Fruit fly (Drosophila melanogaster) whole organism, prepupa: Measurements from ENCODE around the gene FucT6.

Experiments
- Blimp-1 ChIP-seq: fragments of 200-800 bp; sonication (Bioruptor generic); optimal IDR thresholded peaks from 3 replicates; lab custom pipeline; 2017; ENCODE audit warnings: missing biosample characterization, missing genetic modification characterization, mild to moderate bottlenecking, moderate library complexity, missing genetic modification reagents
- CG10669 ChIP-seq: fragments of 200-800 bp; sonication (Bioruptor generic); optimal IDR thresholded peaks from 3 replicates; lab custom pipeline; 2018; ENCODE audit warnings: missing biosample characterization, mild to moderate bottlenecking, missing genetic modification characterization, moderate library complexity
- CG15336 ChIP-seq: fragments of 200-800 bp; sonication (Bioruptor generic); IDR thresholded peaks from 2 replicates; pipeline ENCODE4 v1.3.6; 2022; ENCODE audit warnings: missing biosample characterization, missing genetic modification characterization
- CG1621 ChIP-seq: fragments of 200-800 bp; sonication (Bioruptor generic); optimal IDR thresholded peaks from 3 replicates; lab custom pipeline; 2018; ENCODE audit warnings: missing biosample characterization, mild to moderate bottlenecking, missing genetic modification characterization
- CG16779 ChIP-seq: fragments of 200-800 bp; sonication (Bioruptor generic); optimal IDR thresholded peaks from 3 replicates; lab custom pipeline; 2017; ENCODE audit warnings: missing biosample characterization, mild to moderate bottlenecking, missing genetic modification characterization
- CG32006 ChIP-seq: fragments of 200-800 bp; sonication (Bioruptor generic); optimal IDR thresholded peaks from 3 replicates; lab custom pipeline; 2017; ENCODE audit warnings: missing biosample characterization, mild to moderate bottlenecking, missing genetic modification characterization
- CG34406 ChIP-seq: fragments of 200-800 bp; sonication (Bioruptor generic); optimal IDR thresholded peaks from 3 replicates; lab custom pipeline; 2016; ENCODE audit warnings: missing biosample characterization, missing genetic modification characterization
- CG3919 ChIP-seq: fragments of 200-800 bp; sonication (Bioruptor generic); optimal IDR thresholded peaks from 3 replicates; lab custom pipeline; 2016; ENCODE audit warnings: missing biosample characterization, missing genetic modification characterization
- CG4318 ChIP-seq: fragments of 200-800 bp; sonication (Bioruptor generic); optimal IDR thresholded peaks from 3 replicates; lab custom pipeline; 2017; ENCODE audit warnings: missing biosample characterization, mild to moderate bottlenecking, missing genetic modification characterization
- CG6163 ChIP-seq: fragments of 200-800 bp; sonication (Bioruptor generic); IDR thresholded peaks from 3 replicates; pipeline ENCODE4 v1.3.6; 2022; ENCODE audit warnings: missing biosample characterization, missing genetic modification characterization
- CG6276 ChIP-seq: fragments of 200-800 bp; sonication (Bioruptor generic); optimal IDR thresholded peaks from 2 replicates; lab custom pipeline; 2017; ENCODE audit warnings: missing biosample characterization, mild to moderate bottlenecking, missing genetic modification characterization
- CG6808 ChIP-seq: fragments of 200-800 bp; sonication (Bioruptor generic); optimal IDR thresholded peaks from 3 replicates; lab custom pipeline; 2017; ENCODE audit warnings: missing biosample characterization, missing genetic modification characterization, mild to moderate bottlenecking, moderate library complexity, missing genetic modification reagents
- CG6854 ChIP-seq: fragments of 200-800 bp; sonication (Bioruptor generic); optimal IDR thresholded peaks from 2 replicates; lab custom pipeline; 2017; ENCODE audit warnings: missing biosample characterization, mild to moderate bottlenecking, missing genetic modification characterization
- CG7368 ChIP-seq: fragments of 200-800 bp; sonication (Bioruptor generic); optimal IDR thresholded peaks from 3 replicates; lab custom pipeline; 2016; ENCODE audit warnings: missing biosample characterization, missing genetic modification characterization
- CG8119 ChIP-seq: fragments of 200-800 bp; sonication (Bioruptor generic); IDR thresholded peaks from 3 replicates; pipeline ENCODE4 v1.3.6; 2022; ENCODE audit warnings: missing biosample characterization, missing genetic modification characterization
- CG8632 ChIP-seq: fragments of 200-800 bp; sonication (Bioruptor generic); optimal IDR thresholded peaks from 3 replicates; lab custom pipeline; 2016; ENCODE audit warnings: missing biosample characterization, missing genetic modification characterization
- CG9139 ChIP-seq: fragments of 200-800 bp; sonication (Bioruptor generic); optimal IDR thresholded peaks from 3 replicates; lab custom pipeline; 2017; ENCODE audit warnings: missing biosample characterization, mild to moderate bottlenecking, missing genetic modification characterization
- Eip78C ChIP-seq: fragments of 200-800 bp; sonication (Bioruptor generic); peaks from one replicate; lab custom pipeline; 2016; ENCODE audit warnings: missing biosample characterization, missing genetic modification characterization
- Eip93F ChIP-seq: fragments of 200-800 bp; sonication (Bioruptor generic); optimal IDR thresholded peaks from 2 replicates; lab custom pipeline; 2016; ENCODE audit warnings: missing biosample characterization, mild to moderate bottlenecking, missing genetic modification characterization
- Ets21C ChIP-seq: fragments of 200-800 bp; sonication (Bioruptor generic); optimal IDR thresholded peaks from 3 replicates; lab custom pipeline; 2016; ENCODE audit warnings: missing biosample characterization, missing genetic modification characterization
- Ets96B ChIP-seq: fragments of 200-800 bp; optimal IDR thresholded peaks from 2 replicates; lab custom pipeline; 2019; ENCODE audit warnings: missing biosample characterization, mild to moderate bottlenecking, missing genetic modification characterization, moderate library complexity
- Gug ChIP-seq: fragments of 200-800 bp; sonication (Bioruptor generic); IDR thresholded peaks from 2 replicates; pipeline ENCODE4 v1.3.6; 2022; ENCODE audit warnings: missing biosample characterization, missing genetic modification characterization
- Hr4 ChIP-seq: fragments of 200-800 bp; sonication (Bioruptor generic); optimal IDR thresholded peaks from 3 replicates; lab custom pipeline; 2016; ENCODE audit warnings: missing biosample characterization, missing genetic modification characterization
- Met ChIP-seq: fragments of 200-800 bp; sonication (Bioruptor generic); optimal IDR thresholded peaks from 3 replicates; lab custom pipeline; 2016; ENCODE audit warnings: missing biosample characterization, missing genetic modification characterization
- OdsH ChIP-seq: fragments of 200-800 bp; sonication (Bioruptor generic); optimal IDR thresholded peaks from 3 replicates; lab custom pipeline; 2016; ENCODE audit warnings: missing biosample characterization, missing genetic modification characterization
- Smox ChIP-seq: fragments of 200-800 bp; sonication (Bioruptor generic); optimal IDR thresholded peaks from 3 replicates; lab custom pipeline; 2016; ENCODE audit warnings: missing biosample characterization, missing genetic modification characterization
- Sox102F ChIP-seq: fragments of 200-800 bp; sonication (Bioruptor generic); optimal IDR thresholded peaks from 2 replicates; lab custom pipeline; 2016; ENCODE audit warnings: missing biosample characterization, mild to moderate bottlenecking, missing genetic modification characterization
- Sox14 ChIP-seq: fragments of 200-800 bp; sonication (Bioruptor generic); optimal IDR thresholded peaks from 3 replicates; lab custom pipeline; 2016; ENCODE audit warnings: missing biosample characterization, missing genetic modification characterization
- Sox15 ChIP-seq: fragments of 200-800 bp; sonication (Bioruptor generic); optimal IDR thresholded peaks from 3 replicates; lab custom pipeline; 2016; ENCODE audit warnings: missing biosample characterization, missing genetic modification characterization
- acj6 ChIP-seq: fragments of 200-800 bp; sonication (Bioruptor generic); optimal IDR thresholded peaks from 3 replicates; lab custom pipeline; 2016; ENCODE audit warnings: missing biosample characterization, missing genetic modification characterization
- dac ChIP-seq: fragments of 200-800 bp; sonication (Bioruptor generic); optimal IDR thresholded peaks from 2 replicates; lab custom pipeline; 2017; ENCODE audit warnings: missing biosample characterization, mild to moderate bottlenecking, missing genetic modification characterization
- dsx ChIP-seq: fragments of 200-800 bp; optimal IDR thresholded peaks from 3 replicates; lab custom pipeline; 2019; ENCODE audit warnings: missing biosample characterization, mild to moderate bottlenecking, missing genetic modification characterization, moderate library complexity; ENCODE audit not compliant: poor library complexity, severe bottlenecking
- eg ChIP-seq: fragments of 200-800 bp; sonication (Bioruptor generic); IDR thresholded peaks from 3 replicates; pipeline ENCODE4 v1.3.6; 2022; ENCODE audit warnings: missing biosample characterization, missing genetic modification characterization
- esn ChIP-seq: fragments of 200-800 bp; sonication (Bioruptor generic); optimal IDR thresholded peaks from 2 replicates; lab custom pipeline; 2016; ENCODE audit warnings: missing biosample characterization, mild to moderate bottlenecking, missing genetic modification characterization, moderate library complexity
- fd59A ChIP-seq: fragments of 200-800 bp; sonication (Bioruptor generic); optimal IDR thresholded peaks from 2 replicates; lab custom pipeline; 2017; ENCODE audit warnings: missing biosample characterization, mild to moderate bottlenecking, missing genetic modification characterization, missing genetic modification reagents
- fd85E ChIP-seq: fragments of 200-800 bp; sonication (Bioruptor generic); optimal IDR thresholded peaks from 3 replicates; lab custom pipeline; 2016; ENCODE audit warnings: missing biosample characterization, missing genetic modification characterization
- fkh ChIP-seq: fragments of 200-800 bp; sonication (Bioruptor generic); optimal IDR thresholded peaks from 3 replicates; lab custom pipeline; 2017; ENCODE audit warnings: missing biosample characterization, mild to moderate bottlenecking, missing genetic modification characterization, moderate library complexity
- net ChIP-seq: fragments of 200-800 bp; sonication (Bioruptor generic); optimal IDR thresholded peaks from 3 replicates; lab custom pipeline; 2016; ENCODE audit warnings: missing biosample characterization, missing genetic modification characterization
- pdm3 ChIP-seq: fragments of 200-800 bp; sonication (Bioruptor generic); optimal IDR thresholded peaks from 3 replicates; lab custom pipeline; 2016; ENCODE audit warnings: missing biosample characterization, missing genetic modification characterization
- salr ChIP-seq, 2 experiments: fragments of 200-800 bp; sonication (Bioruptor generic); optimal IDR thresholded peaks; 3 replicates each; lab custom pipeline; 2016 to 2018; ENCODE audit warnings: missing biosample characterization in 2 of 2, missing genetic modification characterization in 2 of 2, mild to moderate bottlenecking in 1 of 2
- spab ChIP-seq: fragments of 200-800 bp; sonication (Bioruptor generic); optimal IDR thresholded peaks from 2 replicates; lab custom pipeline; 2017; ENCODE audit warnings: missing biosample characterization, mild to moderate bottlenecking, missing genetic modification characterization, missing genetic modification reagents
- ss ChIP-seq, 2 experiments: fragments of 200-800 bp; sonication (Bioruptor generic); optimal IDR thresholded peaks; 2 replicates in 1 of 2; 3 replicates in 1 of 2; lab custom pipeline; 2017 to 2018; ENCODE audit warnings: mild to moderate bottlenecking in 2 of 2, missing biosample characterization in 2 of 2, missing genetic modification characterization in 2 of 2, moderate library complexity in 1 of 2
- svp ChIP-seq: fragments of 200-800 bp; sonication (Bioruptor generic); peaks from one replicate; lab custom pipeline; 2016; ENCODE audit warnings: missing biosample characterization, missing genetic modification characterization
- vri ChIP-seq: fragments of 200-800 bp; sonication (Bioruptor generic); optimal IDR thresholded peaks from 3 replicates; lab custom pipeline; 2016; ENCODE audit warnings: missing biosample characterization, mild to moderate bottlenecking, missing genetic modification characterization

FucT6 gene

DNA sequence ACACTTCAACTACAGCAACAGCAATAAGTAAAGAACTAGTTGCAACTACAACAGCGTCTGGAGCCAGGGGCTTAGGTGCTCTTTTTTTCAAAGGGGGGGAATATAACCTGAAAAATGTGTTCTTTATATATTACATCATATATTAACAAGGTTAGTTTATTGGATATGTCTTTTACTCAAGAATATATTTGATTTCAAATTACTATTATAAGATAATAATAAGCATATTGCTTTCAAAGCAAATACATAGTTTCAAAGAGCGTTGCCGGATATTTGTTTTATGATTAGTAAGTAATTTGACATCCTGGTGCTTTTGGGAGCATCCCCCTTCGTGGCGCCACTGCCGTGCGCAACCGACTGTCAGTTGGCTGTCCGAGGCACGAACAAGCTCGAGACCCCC, 50.7 kb downstream of the FucT6 start (continued):
- TF ChIP-seq CG8632 (GFP tag; lab: Kevin White, UChicago) (peak; percentile 81), CG34406 (GFP tag; lab: Kevin White, UChicago) (peak; percentile 75), Ets96B (peak; percentile 83), Gug (GFP tag; lab: Robert Waterston, UW) (peak; percentile 85), Sox14 (GFP tag; lab: Kevin White, UChicago) (peak; percentile 53), dac (GFP tag; lab: Kevin White, UChicago) (peak; percentile 83), OdsH (GFP tag; lab: Kevin White, UChicago) (peak; percentile 88), CG6808 (peak; percentile 89), CG7368 (GFP tag; lab: Kevin White, UChicago) (peak; percentile 77), Ets21C (GFP tag; lab: Kevin White, UChicago) (no peak), CG32006 (GFP tag; lab: Kevin White, UChicago) (peak; percentile 95), pdm3 (GFP tag; lab: Kevin White, UChicago) (peak; percentile 80), svp (GFP tag; lab: Kevin White, UChicago) (peak; percentile 65), Blimp-1 (GFP tag; lab: Kevin White, UChicago) (no peak), CG9139 (GFP tag; lab: Kevin White, UChicago) (peak; percentile 75), acj6 (GFP tag; lab: Kevin White, UChicago) (peak; percentile 83), Eip78C (peak; percentile 94), CG1621 (tag; lab: Kevin White, UChicago) (peak; percentile 70), ss (GFP tag; optimal IDR thresholded peaks at IDR 0.05; lab: Kevin White, UChicago) (peak; percentile 78 to 91), CG4318 (GFP tag; lab: Kevin White, UChicago) (peak; percentile 91), eg (GFP tag; lab: Robert Waterston, UW) (peak; percentile 82; the same call in 2 of the 3 replicates), vri (no peak)

DNA sequence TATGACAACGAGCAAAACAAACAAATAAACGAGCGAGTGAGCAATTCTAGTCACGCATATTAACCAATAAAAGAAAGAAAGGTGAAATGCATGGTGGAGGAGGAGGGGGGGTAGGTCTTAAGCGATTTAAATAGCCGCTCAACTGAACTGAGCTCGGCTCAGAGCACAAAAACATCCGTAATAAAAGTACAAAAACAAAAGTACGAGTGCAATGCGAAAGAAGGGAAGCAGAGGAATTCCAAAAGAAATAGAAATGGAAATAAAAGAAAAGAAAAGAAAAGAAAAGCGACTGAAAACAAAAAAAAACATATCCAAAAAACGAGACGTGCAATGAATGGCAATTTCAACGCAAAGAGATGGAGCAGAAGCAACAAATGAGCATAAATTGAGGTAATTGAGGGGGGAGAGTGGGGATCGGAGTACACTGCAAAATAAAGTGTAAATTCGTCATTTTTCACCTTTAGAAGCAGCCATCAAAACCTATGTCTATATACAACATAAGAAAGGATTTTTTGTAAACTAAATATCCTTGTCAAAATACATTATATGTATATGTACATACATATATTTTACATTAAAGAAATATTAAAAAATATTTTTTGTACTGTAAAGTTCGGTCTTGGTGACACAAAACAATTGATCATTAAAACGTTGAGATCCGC, 51.4 kb downstream of the FucT6 start:
- peak; percentile 62 for TF ChIP-seq acj6 (GFP tag; lab: Kevin White, UChicago)
- peak; percentile 59 for TF ChIP-seq pdm3 (GFP tag; lab: Kevin White, UChicago)
- TF ChIP-seq eg (GFP tag; lab: Robert Waterston, UW), result peak; percentile 65
- TF ChIP-seq CG3919 (GFP tag; lab: Kevin White, UChicago), result peak; percentile 52
- peak; percentile 72 for TF ChIP-seq Met (GFP tag; lab: Kevin White, UChicago)
- TF ChIP-seq spab, result peak; percentile 2
- TF ChIP-seq dac (GFP tag; lab: Kevin White, UChicago), result peak; percentile 1
- TF ChIP-seq Hr4 (GFP tag; lab: Kevin White, UChicago), result peak; percentile 40
- peak; percentile 32 to 41 for TF ChIP-seq ss (GFP tag; optimal IDR thresholded peaks at IDR 0.05; lab: Kevin White, UChicago)
- TF ChIP-seq esn (GFP tag; lab: Kevin White, UChicago), result peak; percentile 40
- TF ChIP-seq Eip93F (GFP tag; lab: Kevin White, UChicago), result no peak
- TF ChIP-seq CG6854, result no peak
- peak; percentile 74 for TF ChIP-seq CG8119 (GFP tag; lab: Robert Waterston, UW)
- TF ChIP-seq Sox102F (GFP tag; lab: Kevin White, UChicago), result peak; percentile 5
- TF ChIP-seq Sox15 (GFP tag; lab: Kevin White, UChicago), result peak; percentile 26
- TF ChIP-seq CG32006 (GFP tag; lab: Kevin White, UChicago), result peak; percentile 74
- TF ChIP-seq Eip78C, result peak; percentile 84
- TF ChIP-seq CG6163 (GFP tag; lab: Robert Waterston, UW), result peak; percentile 58; the same call in 1 of the 3 replicates
- TF ChIP-seq Blimp-1 (GFP tag; lab: Kevin White, UChicago), result no peak
- peak; percentile 68 for TF ChIP-seq OdsH (GFP tag; lab: Kevin White, UChicago)
- no peak for TF ChIP-seq fkh
- peak; percentile 55 for TF ChIP-seq Ets96B
- TF ChIP-seq CG15336, result peak; percentile 78
- no peak for TF ChIP-seq CG9139 (GFP tag; lab: Kevin White, UChicago)
- no peak for TF ChIP-seq fd85E (GFP tag; lab: Kevin White, UChicago)
- peak; percentile 63 for TF ChIP-seq CG34406 (GFP tag; lab: Kevin White, UChicago)
- peak; percentile 66 for TF ChIP-seq CG8632 (GFP tag; lab: Kevin White, UChicago)
- TF ChIP-seq CG10669 (GFP tag; lab: Kevin White, UChicago), result peak; percentile 20
- no peak for TF ChIP-seq Ets21C (GFP tag; lab: Kevin White, UChicago)
- TF ChIP-seq CG4318 (GFP tag; lab: Kevin White, UChicago), result peak; percentile 72
- peak; percentile 22 for TF ChIP-seq CG6276 (GFP tag; lab: Kevin White, UChicago)
- peak; percentile 41 for TF ChIP-seq svp (GFP tag; lab: Kevin White, UChicago)
- TF ChIP-seq Sox14 (GFP tag; lab: Kevin White, UChicago), result no peak
- TF ChIP-seq net (GFP tag; lab: Kevin White, UChicago), result no peak
- no peak for TF ChIP-seq dsx (GFP tag; lab: Kevin White, UChicago)
- TF ChIP-seq CG7368 (GFP tag; lab: Kevin White, UChicago), result peak; percentile 40
- TF ChIP-seq vri, result no peak
- TF ChIP-seq salr (GFP tag; optimal IDR thresholded peaks at IDR 0.05; lab: Kevin White, UChicago), result peak in 1 of 2 experiments; percentile 20
- no peak for TF ChIP-seq Smox (GFP tag; lab: Kevin White, UChicago)
- peak; percentile 10 for TF ChIP-seq fd59A
- TF ChIP-seq Gug (GFP tag; lab: Robert Waterston, UW), result no peak
- no peak for TF ChIP-seq CG16779 (tag; lab: Kevin White, UChicago)
